Fruit fly (Drosophila melanogaster): Measurements from ENCODE around the gene CG7201.

CG7201 gene

dm6 chr3L:8318916-8319506 lies 23.9 kb upstream of the CG7201 start, which contains the start of gene CG43059 (continued):
- TF ChIP-seq inv (GFP tag; IDR thresholded peaks at IDR 0.05; ENCODE audit: partially characterized antibody) = no peak
- TF ChIP-seq Ssrp (tag; optimal IDR thresholded peaks at IDR 0.05) = no peak
- TF ChIP-seq TFAM (GFP tag; optimal IDR thresholded peaks at IDR 0.05) = no peak
- no peak for TF ChIP-seq Ptx1 (GFP tag; IDR thresholded peaks at IDR 0.05)
- no peak for TF ChIP-seq fd3F (GFP tag; optimal IDR thresholded peaks at IDR 0.05)
- no peak for TF ChIP-seq prd (optimal IDR thresholded peaks at IDR 0.05)
- TF ChIP-seq prd (GFP tag; IDR thresholded peaks at IDR 0.05) = peak; percentile 29; the same call in 1 of the 3 replicates
- TF ChIP-seq danr (GFP tag; IDR thresholded peaks at IDR 0.05) = no peak
- no peak for TF ChIP-seq CG18764 (GFP tag; optimal IDR thresholded peaks at IDR 0.05)
- no peak for TF ChIP-seq emc (GFP tag; optimal IDR thresholded peaks at IDR 0.05)
- TF ChIP-seq CG6813 (GFP tag; optimal IDR thresholded peaks at IDR 0.05) = no peak
- no peak for TF ChIP-seq CG7928 (GFP tag; optimal IDR thresholded peaks at IDR 0.05)
- peak; percentile 21 for TF ChIP-seq phol (tag; optimal IDR thresholded peaks at IDR 0.05)
- no peak for TF ChIP-seq sc (optimal IDR thresholded peaks at IDR 0.05)
- no peak for TF ChIP-seq sc (GFP tag; optimal IDR thresholded peaks at IDR 0.05)
- no peak for TF ChIP-seq CG7786 (GFP tag; optimal IDR thresholded peaks at IDR 0.05)
- no peak for TF ChIP-seq CG4820 (GFP tag; optimal IDR thresholded peaks at IDR 0.05)
- TF ChIP-seq Drgx (GFP tag; IDR thresholded peaks at IDR 0.05) = peak; percentile 92
- TF ChIP-seq H15 (GFP tag; IDR thresholded peaks at IDR 0.05) = no peak
- peak; percentile 22; the same call in 1 of the 3 replicates for TF ChIP-seq C15 (GFP tag; IDR thresholded peaks at IDR 0.05)
- TF ChIP-seq CG10321 (GFP tag; IDR thresholded peaks at IDR 0.05) = no peak
- peak; percentile 22 for TF ChIP-seq gem (tag; optimal IDR thresholded peaks at IDR 0.05)
- TF ChIP-seq E2f1 (GFP tag; IDR thresholded peaks at IDR 0.05) = 0 out of 2 replicates have a peak, but pooled peaks have one; percentile 15
- no peak for TF ChIP-seq sob (GFP tag; IDR thresholded peaks at IDR 0.05)
- TF ChIP-seq tin (GFP tag; optimal IDR thresholded peaks at IDR 0.05) = no peak
- TF ChIP-seq CG4404 (GFP tag; IDR thresholded peaks at IDR 0.05) = no peak
- no peak for TF ChIP-seq CG42726 (GFP tag; IDR thresholded peaks at IDR 0.05; ENCODE audit: partially characterized antibody)
- no peak for TF ChIP-seq tll (GFP tag; optimal IDR thresholded peaks at IDR 0.05)
- TF ChIP-seq Xrp1 (GFP tag; IDR thresholded peaks at IDR 0.05) = peak; percentile 20; the same call in 1 of the 2 replicates
- no peak for TF ChIP-seq CG5953 (GFP tag; IDR thresholded peaks at IDR 0.05)
- TF ChIP-seq odd (GFP tag; optimal IDR thresholded peaks at IDR 0.05) = no peak
- TF ChIP-seq grau (tag; optimal IDR thresholded peaks at IDR 0.05) = no peak
- no peak for TF ChIP-seq trem (tag; optimal IDR thresholded peaks at IDR 0.05)
- TF ChIP-seq cad (GFP tag; optimal IDR thresholded peaks at IDR 0.05) = no peak
- TF ChIP-seq CG18476 (GFP tag; optimal IDR thresholded peaks at IDR 0.05) = no peak
- TF ChIP-seq grn (GFP tag; optimal IDR thresholded peaks at IDR 0.05) = no peak
- peak; percentile 32 for TF ChIP-seq Blimp-1 (GFP tag; optimal IDR thresholded peaks at IDR 0.05)
- TF ChIP-seq CG2889 (GFP tag; IDR thresholded peaks at IDR 0.05) = no peak
- no peak for TF ChIP-seq CG31441 (GFP tag; IDR thresholded peaks at IDR 0.05)
- no peak for TF ChIP-seq Kr (GFP tag; optimal IDR thresholded peaks at IDR 0.05)
- TF ChIP-seq CG11504 (tag; optimal IDR thresholded peaks at IDR 0.05) = peak; percentile 35
- no peak for TF ChIP-seq CG4282 (GFP tag; optimal IDR thresholded peaks at IDR 0.05)
- TF ChIP-seq lola (GFP tag; optimal IDR thresholded peaks at IDR 0.05) = no peak
- TF ChIP-seq YL-1 (GFP tag; optimal IDR thresholded peaks at IDR 0.05) = no peak
- TF ChIP-seq ac (GFP tag; optimal IDR thresholded peaks at IDR 0.05) = no peak
- no peak for TF ChIP-seq bigmax (GFP tag; optimal IDR thresholded peaks at IDR 0.05)
- TF ChIP-seq CG17802 (tag; optimal IDR thresholded peaks at IDR 0.05) = no peak
- no peak for TF ChIP-seq CG33213 (GFP tag; optimal IDR thresholded peaks at IDR 0.05)
- TF ChIP-seq CG11456 (GFP tag; IDR thresholded peaks at IDR 0.05) = no peak
- TF ChIP-seq Sox102F (GFP tag; optimal IDR thresholded peaks at IDR 0.05) = peak; percentile 34
- TF ChIP-seq ATbp (GFP tag; optimal IDR thresholded peaks at IDR 0.05) = no peak

Data from whole organism, embryonic.